Fruit fly (Drosophila melanogaster): ENCODE data around the gene CG15865.

CG15865 gene

dm6 chrX:16664405-16665064 is at the start of gene CG15865:
Gene CG15865 (minus strand): TSS chrX:16664455.
- TF ChIP-seq Sox102F (GFP tag; optimal IDR thresholded peaks at IDR 0.05) (no peak), ss (GFP tag; optimal IDR thresholded peaks at IDR 0.05) (peak in 1 of 2 experiments; percentile 11), Hr39 (GFP tag; optimal IDR thresholded peaks at IDR 0.05) (no peak), esn (GFP tag; optimal IDR thresholded peaks at IDR 0.05) (no peak), Smox (GFP tag; optimal IDR thresholded peaks at IDR 0.05) (peak; percentile 16), lz (GFP tag; optimal IDR thresholded peaks at IDR 0.05) (no peak), CG6792 (GFP tag; optimal IDR thresholded peaks at IDR 0.05) (no peak), CG6808 (GFP tag; optimal IDR thresholded peaks at IDR 0.05) (peak; percentile 16), CG6854 (GFP tag; optimal IDR thresholded peaks at IDR 0.05) (no peak), salr (GFP tag; optimal IDR thresholded peaks at IDR 0.05) (no peak), Eip78C (GFP tag) (peak; percentile 72), CG31627 (GFP tag; optimal IDR thresholded peaks at IDR 0.05) (no peak), spab (GFP tag; optimal IDR thresholded peaks at IDR 0.05) (no peak), CG9139 (GFP tag; optimal IDR thresholded peaks at IDR 0.05) (no peak), CG6163 (GFP tag; IDR thresholded peaks at IDR 0.05) (no peak), Met (GFP tag; optimal IDR thresholded peaks at IDR 0.05) (no peak), Hr4 (GFP tag; optimal IDR thresholded peaks at IDR 0.05) (no peak), CG32006 (GFP tag; optimal IDR thresholded peaks at IDR 0.05) (no peak), CG34406 (GFP tag; optimal IDR thresholded peaks at IDR 0.05) (no peak), Blimp-1 (GFP tag; optimal IDR thresholded peaks at IDR 0.05) (no peak), CG11902 (GFP tag; optimal IDR thresholded peaks at IDR 0.05) (no peak), net (GFP tag; optimal IDR thresholded peaks at IDR 0.05) (no peak), CG16779 (tag; optimal IDR thresholded peaks at IDR 0.05) (no peak), pdm3 (GFP tag; optimal IDR thresholded peaks at IDR 0.05) (no peak), fkh (GFP tag; optimal IDR thresholded peaks at IDR 0.05) (peak; percentile 7), acj6 (GFP tag; optimal IDR thresholded peaks at IDR 0.05) (no peak), Eip93F (GFP tag; optimal IDR thresholded peaks at IDR 0.05) (no peak), Ets96B (tag; optimal IDR thresholded peaks at IDR 0.05) (peak; percentile 5), CG11762 (GFP tag; optimal IDR thresholded peaks at IDR 0.05; ENCODE audit: insufficient read depth) (no peak), dac (GFP tag; optimal IDR thresholded peaks at IDR 0.05) (no peak), CG1621 (tag; optimal IDR thresholded peaks at IDR 0.05) (no peak), CG8119 (GFP tag; IDR thresholded peaks at IDR 0.05) (no peak), fd85E (GFP tag; optimal IDR thresholded peaks at IDR 0.05) (no peak), topi (GFP tag; optimal IDR thresholded peaks at IDR 0.05) (no peak), CG10631 (GFP tag; optimal IDR thresholded peaks at IDR 0.05) (no peak), Ets21C (GFP tag; optimal IDR thresholded peaks at IDR 0.05) (no peak), fd59A (GFP tag; optimal IDR thresholded peaks at IDR 0.05) (no peak), Gug (GFP tag; IDR thresholded peaks at IDR 0.05) (no peak), CG8319 (GFP tag; optimal IDR thresholded peaks at IDR 0.05) (no peak), CG15336 (GFP tag; IDR thresholded peaks at IDR 0.05) (no peak), CG3032 (tag; optimal IDR thresholded peaks at IDR 0.05) (no peak), CG4318 (GFP tag; optimal IDR thresholded peaks at IDR 0.05) (no peak), CG6276 (GFP tag; optimal IDR thresholded peaks at IDR 0.05) (no peak), cyc (GFP tag; optimal IDR thresholded peaks at IDR 0.05) (no peak), CG10669 (GFP tag; optimal IDR thresholded peaks at IDR 0.05) (no peak), CG3919 (GFP tag; optimal IDR thresholded peaks at IDR 0.05) (no peak), Hr38 (GFP tag; optimal IDR thresholded peaks at IDR 0.05) (no peak), eg (GFP tag; IDR thresholded peaks at IDR 0.05) (no peak), svp (GFP tag) (peak; percentile 70), Eip75B (GFP tag; optimal IDR thresholded peaks at IDR 0.05) (no peak), Lpt (GFP tag; optimal IDR thresholded peaks at IDR 0.05) (no peak), CG11294 (GFP tag; IDR thresholded peaks at IDR 0.05) (no peak)
